Worm (Caenorhabditis elegans): Measurements from ENCODE around the gene R13H7.2.

The R13H7.2 gene

DNA sequence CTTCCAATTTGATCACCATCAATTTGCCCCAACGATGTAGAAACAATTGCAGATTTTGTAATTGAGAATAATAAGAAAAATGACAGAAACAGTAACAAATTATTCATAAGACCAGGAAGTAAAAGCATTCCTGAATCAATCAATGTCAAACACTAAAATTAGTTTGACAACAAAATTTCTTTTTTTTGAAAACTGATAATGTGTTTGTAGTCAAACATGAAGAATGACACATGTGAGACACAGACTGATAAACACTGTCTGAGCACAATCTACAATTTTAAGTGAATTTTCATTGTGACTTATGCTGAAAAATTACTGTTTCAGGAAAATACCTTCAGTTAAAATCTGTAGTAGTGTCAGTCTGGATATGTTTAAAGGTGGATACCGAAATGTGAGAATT, 57.0 kb downstream of the R13H7.2 start, which contains the start of the genes cest-4 and C17H12.11:
cest-4 (minus strand) TSS at position 206 of the 400 bp plus-strand sequence.
C17H12.11 (plus strand) TSS at position 256 of the 400 bp plus-strand sequence.
- no peak for TF ChIP-seq ces-1 (GFP tag; optimal IDR thresholded peaks at IDR 0.05)
- TF ChIP-seq sem-2 (GFP tag; optimal IDR thresholded peaks at IDR 0.05), result no peak
- TF ChIP-seq unc-62 (GFP tag; optimal IDR thresholded peaks at IDR 0.05), result no peak
- no peak for TF ChIP-seq snpc-4 (tag; optimal IDR thresholded peaks at IDR 0.05)
- TF ChIP-seq elt-1 (tag; optimal IDR thresholded peaks at IDR 0.05; ENCODE audit: borderline replicate concordance, insufficient read depth), result no peak
- TF ChIP-seq mls-2 (tag; optimal IDR thresholded peaks at IDR 0.05), result no peak
- TF ChIP-seq hlh-1 (tag; optimal IDR thresholded peaks at IDR 0.05), result no peak
- TF ChIP-seq lin-32 (GFP tag; optimal IDR thresholded peaks at IDR 0.05), result no peak
- no peak for TF ChIP-seq nhr-2 (tag; optimal IDR thresholded peaks at IDR 0.05)
- no peak for TF ChIP-seq lsy-2 (tag; optimal IDR thresholded peaks at IDR 0.05)
- TF ChIP-seq ztf-11 (tag; optimal IDR thresholded peaks at IDR 0.05), result no peak
- no peak for TF ChIP-seq sptf-1 (tag; optimal IDR thresholded peaks at IDR 0.05)
- no peak for TF ChIP-seq drap-1 (GFP tag; optimal IDR thresholded peaks at IDR 0.05)
- no peak for TF ChIP-seq nhr-28 (tag; optimal IDR thresholded peaks at IDR 0.05)
- TF ChIP-seq mep-1 (tag; optimal IDR thresholded peaks at IDR 0.05), result no peak
- no peak for TF ChIP-seq cnd-1 (tag; optimal IDR thresholded peaks at IDR 0.05)
